Worm (Caenorhabditis elegans) whole organism, L2 larva: ENCODE results near the gene str-158.

Experiments used
- blmp-1 ChIP-seq: sonication (generic microtip); optimal IDR thresholded peaks from 2 replicates; lab custom pipeline; 2017; ENCODE audit warnings: missing genetic modification characterization, mild to moderate bottlenecking, missing compliant biosample characterization, antibody characterized with exemption, moderate library complexity; ENCODE audit not compliant: insufficient read depth
- elt-1 ChIP-seq: fragments of 150-350 bp; optimal IDR thresholded peaks from 2 replicates; lab custom pipeline; 2014; ENCODE audit warnings: missing biosample characterization, missing genetic modification characterization
- lin-39 ChIP-seq: fragments of 150-350 bp; optimal IDR thresholded peaks from 2 replicates; lab custom pipeline; 2014; ENCODE audit warnings: missing biosample characterization, missing genetic modification reagents, missing genetic modification characterization
- lsy-2 ChIP-seq, 2 experiments: fragments of 150-350 bp in 1 of 2; sonication (generic microtip) in 1 of 2; optimal IDR thresholded peaks; 2 replicates each; lab custom pipeline; 2014 to 2017; ENCODE audit warnings: missing biosample characterization in 2 of 2, missing genetic modification characterization in 2 of 2
- unc-39 ChIP-seq: fragments of 150-350 bp; optimal IDR thresholded peaks from 2 replicates; lab custom pipeline; 2014; ENCODE audit warnings: missing biosample characterization, missing genetic modification characterization
- zag-1 ChIP-seq: fragments of 150-350 bp; optimal IDR thresholded peaks from 2 replicates; lab custom pipeline; 2014; ENCODE audit warnings: missing biosample characterization, missing genetic modification characterization
- ztf-4 ChIP-seq: fragments of 150-350 bp; optimal IDR thresholded peaks from 2 replicates; lab custom pipeline; 2014; ENCODE audit warnings: missing biosample characterization, missing genetic modification characterization

DNA sequence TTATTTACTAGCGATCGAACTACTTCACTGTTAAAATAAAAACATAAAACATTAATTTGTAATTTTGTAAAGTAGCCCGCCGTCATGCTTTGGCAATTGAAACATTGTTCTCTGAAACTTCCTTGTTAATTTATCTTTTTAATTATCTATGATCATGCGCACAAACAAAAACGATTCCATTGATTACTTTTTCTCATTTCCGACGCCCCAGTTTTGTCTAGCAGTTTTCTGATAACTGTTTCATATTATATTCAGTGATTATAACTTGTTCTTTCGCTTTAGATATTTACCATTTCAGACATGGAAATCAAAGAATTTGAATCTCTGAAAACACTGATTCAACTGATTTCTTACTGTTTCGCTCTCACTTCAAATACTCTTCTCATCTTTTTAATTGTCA lies 40.8 kb upstream of the str-158 start, which contains the start of gene str-170:
- TF ChIP-seq lsy-2 (tag; optimal IDR thresholded peaks at IDR 0.05; lab: Kevin White, UChicago), result no peak
- no peak for TF ChIP-seq zag-1 (tag; lab: Kevin White, UChicago)
- TF ChIP-seq unc-39 (tag; lab: Kevin White, UChicago), result no peak
- no peak for TF ChIP-seq lin-39 (tag; lab: Kevin White, UChicago)
- no peak for TF ChIP-seq elt-1 (tag; lab: Kevin White, UChicago)
- no peak for TF ChIP-seq ztf-4
- TF ChIP-seq blmp-1 (tag; lab: Kevin White, UChicago), result no peak
